Fruit fly (Drosophila melanogaster): ENCODE data around the gene ND-42.

DNA sequence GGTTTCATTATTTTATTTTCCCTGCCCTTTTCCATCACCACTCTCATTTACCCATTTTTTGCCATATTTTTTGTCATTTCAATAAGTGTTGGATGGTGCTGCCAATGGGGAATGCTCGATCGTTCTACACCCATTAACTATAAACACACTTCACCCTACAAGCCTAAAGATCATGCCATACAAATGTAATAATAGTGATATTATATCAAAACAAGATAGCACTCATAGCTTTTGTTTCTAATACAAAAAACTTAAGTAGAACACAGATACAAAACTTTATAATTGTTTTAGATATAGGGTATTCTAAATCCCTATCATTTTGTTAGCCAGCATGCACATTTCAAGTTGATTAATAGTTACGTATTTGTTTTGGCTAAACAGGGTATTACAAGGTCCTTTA is 27.9 kb upstream of the ND-42 start:
- no peak for TF ChIP-seq Max (GFP tag; optimal IDR thresholded peaks at IDR 0.05)
- TF ChIP-seq Trl (optimal IDR thresholded peaks at IDR 0.05) = no peak
- no peak for TF ChIP-seq Trl (GFP tag; optimal IDR thresholded peaks at IDR 0.05)
- TF ChIP-seq CG12769 (tag; optimal IDR thresholded peaks at IDR 0.05) = no peak
- TF ChIP-seq CG6683 (GFP tag; optimal IDR thresholded peaks at IDR 0.05) = no peak

Data from whole organism, embryonic.